Worm (Caenorhabditis elegans) whole organism, mixed stage, embryonic: Measurements from ENCODE around the gene jud-4.
A peak's percentile ranks its signal among the peaks of the same experiment; 100 is the strongest.

Experiments used
- M03D4.4 ChIP-seq: sonication (generic microtip); optimal IDR thresholded peaks from 2 replicates; lab custom pipeline; 2017; ENCODE audit warnings: mild to moderate bottlenecking, missing genetic modification characterization, missing compliant biosample characterization
- bed-3 ChIP-seq: fragments of 200-800 bp; sonication (Bioruptor generic); optimal IDR thresholded peaks from 3 replicates; lab custom pipeline; 2018; ENCODE audit warnings: mild to moderate bottlenecking, missing genetic modification characterization, moderate library complexity, missing compliant biosample characterization
- blmp-1 ChIP-seq: fragments of 150-350 bp; optimal IDR thresholded peaks from 2 replicates; lab custom pipeline; 2014; ENCODE audit warnings: missing biosample characterization, missing genetic modification characterization
- ceh-39 ChIP-seq: fragments of 150-350 bp; optimal IDR thresholded peaks from 2 replicates; lab custom pipeline; 2014; ENCODE audit warnings: missing biosample characterization, missing genetic modification characterization
- ceh-43 ChIP-seq: fragments of 200-800 bp; sonication (Bioruptor generic); optimal IDR thresholded peaks from 2 replicates; lab custom pipeline; 2018; ENCODE audit warnings: mild to moderate bottlenecking, missing genetic modification characterization, moderate library complexity, missing compliant biosample characterization
- ceh-83 ChIP-seq: fragments of 200-800 bp; sonication (Bioruptor generic); optimal IDR thresholded peaks from 2 replicates; lab custom pipeline; 2018; ENCODE audit warnings: mild to moderate bottlenecking, missing genetic modification characterization, missing compliant biosample characterization
- ces-1 ChIP-seq: fragments of 150-350 bp; optimal IDR thresholded peaks from 2 replicates; lab custom pipeline; 2014; ENCODE audit warnings: missing biosample characterization, missing genetic modification reagents, missing genetic modification characterization
- cnd-1 ChIP-seq: fragments of 200-800 bp; sonication (Bioruptor generic); optimal IDR thresholded peaks from 2 replicates; lab custom pipeline; 2018; ENCODE audit warnings: mild to moderate bottlenecking, missing genetic modification characterization, missing compliant biosample characterization
- drap-1 ChIP-seq: fragments of 200-800 bp; sonication (Bioruptor generic); optimal IDR thresholded peaks from 3 replicates; lab custom pipeline; 2018; ENCODE audit warnings: mild to moderate bottlenecking, missing genetic modification characterization, missing compliant biosample characterization
- elt-1 ChIP-seq: sonication (generic microtip); optimal IDR thresholded peaks from 2 replicates; lab custom pipeline; 2017; ENCODE audit warnings: missing genetic modification characterization, mild to moderate bottlenecking, missing compliant biosample characterization, antibody characterized with exemption, moderate library complexity, borderline replicate concordance; ENCODE audit not compliant: insufficient read depth
- elt-3 ChIP-seq: fragments of 150-350 bp; optimal IDR thresholded peaks from 2 replicates; lab custom pipeline; 2014; ENCODE audit warnings: missing biosample characterization, missing genetic modification characterization
- flh-1 ChIP-seq: fragments of 200-800 bp; sonication (Bioruptor generic); optimal IDR thresholded peaks from 2 replicates; lab custom pipeline; 2018; ENCODE audit warnings: mild to moderate bottlenecking, missing genetic modification characterization, moderate library complexity, missing compliant biosample characterization
- ham-2 ChIP-seq: fragments of 200-800 bp; sonication (Bioruptor generic); optimal IDR thresholded peaks from 2 replicates; lab custom pipeline; 2018; ENCODE audit warnings: mild to moderate bottlenecking, missing genetic modification characterization, missing compliant biosample characterization
- hlh-1 ChIP-seq: fragments of 150-350 bp; optimal IDR thresholded peaks from 2 replicates; lab custom pipeline; 2014; ENCODE audit warnings: missing biosample characterization, missing genetic modification reagents, missing genetic modification characterization
- lin-13 ChIP-seq: fragments of 150-350 bp; optimal IDR thresholded peaks from 2 replicates; lab custom pipeline; 2014; ENCODE audit warnings: missing biosample characterization, missing genetic modification characterization
- lin-32 ChIP-seq: fragments of 200-800 bp; sonication (Bioruptor generic); optimal IDR thresholded peaks from 2 replicates; lab custom pipeline; 2018; ENCODE audit warnings: mild to moderate bottlenecking, missing genetic modification characterization, missing compliant biosample characterization
- lsy-2 ChIP-seq: fragments of 150-350 bp; optimal IDR thresholded peaks from 2 replicates; lab custom pipeline; 2014; ENCODE audit warnings: missing biosample characterization, missing genetic modification characterization
- mab-5 ChIP-seq: fragments of 150-350 bp; optimal IDR thresholded peaks from 2 replicates; lab custom pipeline; 2014; ENCODE audit warnings: missing biosample characterization, missing genetic modification characterization
- mep-1 ChIP-seq: fragments of 150-350 bp; optimal IDR thresholded peaks from 2 replicates; lab custom pipeline; 2017; ENCODE audit warnings: missing biosample characterization, missing genetic modification reagents, missing genetic modification characterization, inconsistent platforms
- mls-2 ChIP-seq: sonication (generic microtip); optimal IDR thresholded peaks from 2 replicates; lab custom pipeline; 2016; ENCODE audit warnings: mild to moderate bottlenecking, missing genetic modification characterization, moderate library complexity, missing compliant biosample characterization
- nhr-12 ChIP-seq: fragments of 150-350 bp; optimal IDR thresholded peaks from 2 replicates; lab custom pipeline; 2014; ENCODE audit warnings: missing biosample characterization, missing genetic modification characterization
- nhr-2 ChIP-seq: fragments of 150-350 bp; optimal IDR thresholded peaks from 2 replicates; lab custom pipeline; 2014; ENCODE audit warnings: missing biosample characterization, missing genetic modification characterization
- nhr-237 ChIP-seq: fragments of 150-350 bp; optimal IDR thresholded peaks from 2 replicates; lab custom pipeline; 2014; ENCODE audit warnings: missing biosample characterization, missing genetic modification characterization
- nhr-28 ChIP-seq: fragments of 150-350 bp; optimal IDR thresholded peaks from 2 replicates; lab custom pipeline; 2014; ENCODE audit warnings: missing biosample characterization, missing genetic modification characterization
- nhr-76 ChIP-seq: sonication (generic microtip); optimal IDR thresholded peaks from 2 replicates; lab custom pipeline; 2017; ENCODE audit warnings: missing biosample characterization, missing genetic modification characterization
- pha-4 ChIP-seq: fragments of 150-350 bp; optimal IDR thresholded peaks from 2 replicates; lab custom pipeline; 2018; ENCODE audit warnings: missing biosample characterization, missing genetic modification reagents, missing genetic modification characterization
- sem-2 ChIP-seq: fragments of 200-800 bp; sonication (Bioruptor generic); optimal IDR thresholded peaks from 2 replicates; lab custom pipeline; 2018; ENCODE audit warnings: mild to moderate bottlenecking, missing genetic modification characterization, missing compliant biosample characterization
- snpc-4 ChIP-seq: fragments of 150-350 bp; optimal IDR thresholded peaks from 2 replicates; lab custom pipeline; 2014; ENCODE audit warnings: missing biosample characterization, missing genetic modification characterization
- sptf-1 ChIP-seq: sonication (generic microtip); optimal IDR thresholded peaks from 2 replicates; lab custom pipeline; 2017; ENCODE audit warnings: mild to moderate bottlenecking, missing genetic modification characterization, moderate library complexity, missing compliant biosample characterization
- tbx-8 ChIP-seq: fragments of 200-800 bp; sonication (Bioruptor generic); optimal IDR thresholded peaks from 2 replicates; lab custom pipeline; 2018; ENCODE audit warnings: mild to moderate bottlenecking, missing genetic modification characterization, moderate library complexity, missing compliant biosample characterization
- unc-120 ChIP-seq: sonication (generic microtip); optimal IDR thresholded peaks from 2 replicates; lab custom pipeline; 2017; ENCODE audit warnings: missing genetic modification characterization, missing compliant biosample characterization; ENCODE audit not compliant: poor library complexity, severe bottlenecking
- unc-39 ChIP-seq: fragments of 150-350 bp; optimal IDR thresholded peaks from 2 replicates; lab custom pipeline; 2014; ENCODE audit warnings: missing biosample characterization, missing genetic modification characterization
- unc-62 ChIP-seq: fragments of 150-350 bp; optimal IDR thresholded peaks from 2 replicates; lab custom pipeline; 2014; ENCODE audit warnings: missing biosample characterization, missing genetic modification reagents, missing genetic modification characterization
- zip-8 ChIP-seq: fragments of 150-350 bp; optimal IDR thresholded peaks from 2 replicates; lab custom pipeline; 2014; ENCODE audit warnings: missing biosample characterization, missing genetic modification characterization
- ztf-11 ChIP-seq: fragments of 150-350 bp; optimal IDR thresholded peaks from 2 replicates; lab custom pipeline; 2014; ENCODE audit warnings: missing biosample characterization, missing genetic modification characterization

The jud-4 gene

DNA sequence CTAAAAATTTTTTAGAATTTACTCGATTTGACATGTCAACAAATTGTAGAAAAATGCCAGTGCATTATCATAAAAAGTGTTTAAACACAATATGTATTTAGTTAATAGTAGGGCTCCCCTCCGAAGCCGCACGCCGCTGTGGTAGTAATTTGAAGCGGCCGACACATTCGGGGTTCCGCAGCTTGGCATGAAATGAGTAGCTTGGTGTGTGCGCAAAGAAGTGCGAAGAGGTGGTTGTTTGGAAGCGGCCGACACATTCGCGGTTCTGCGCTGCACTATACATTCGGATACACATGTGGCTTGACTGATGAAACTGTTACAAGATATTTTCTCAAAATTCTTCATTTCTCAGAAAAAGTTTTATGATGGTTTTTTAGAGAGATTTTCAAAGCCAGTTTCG lies 1.6 kb downstream of the jud-4 start:
- TF ChIP-seq nhr-2 (tag; lab: Kevin White, UChicago) (no peak), lin-13 (tag; lab: Kevin White, UChicago) (no peak), snpc-4 (no peak), nhr-237 (tag; lab: Kevin White, UChicago) (no peak), ceh-43 (no peak), mep-1 (tag; lab: Kevin White, UChicago) (no peak), drap-1 (GFP tag; lab: Kevin White, UChicago) (no peak), nhr-76 (tag; lab: Kevin White, UChicago) (no peak), hlh-1 (no peak), unc-39 (tag; lab: Kevin White, UChicago) (no peak)

- TF ChIP-seq lin-13 (tag; lab: Kevin White, UChicago) (no peak), nhr-28 (tag; lab: Kevin White, UChicago) (no peak), mab-5 (tag; lab: Kevin White, UChicago) (no peak), unc-62 (GFP tag; lab: Kevin White, UChicago) (no peak), zip-8 (tag; lab: Kevin White, UChicago) (no peak), nhr-76 (tag; lab: Kevin White, UChicago) (no peak), lsy-2 (tag; lab: Kevin White, UChicago) (no peak), nhr-2 (tag; lab: Kevin White, UChicago) (no peak), unc-39 (tag; lab: Kevin White, UChicago) (no peak), ces-1 (GFP tag; lab: Kevin White, UChicago) (no peak), hlh-1 (no peak), unc-120 (tag; lab: Kevin White, UChicago) (peak; percentile 73), elt-3 (no peak), ceh-83 (GFP tag; lab: Kevin White, UChicago) (peak; percentile 88), bed-3 (peak; percentile 67), drap-1 (GFP tag; lab: Kevin White, UChicago) (peak; percentile 86), sptf-1 (tag; lab: Kevin White, UChicago) (peak; percentile 80), elt-1 (tag; lab: Kevin White, UChicago) (no peak), flh-1 (GFP tag; lab: Kevin White, UChicago) (peak; percentile 44), cnd-1 (tag; lab: Kevin White, UChicago) (peak; percentile 83), ceh-39 (tag; lab: Kevin White, UChicago) (no peak), sem-2 (peak; percentile 63), ham-2 (GFP tag; lab: Kevin White, UChicago) (peak; percentile 33), tbx-8 (GFP tag; lab: Kevin White, UChicago) (peak; percentile 48), mls-2 (tag; lab: Kevin White, UChicago) (peak; percentile 83), ztf-11 (tag; lab: Kevin White, UChicago) (no peak), lin-32 (peak; percentile 59), snpc-4 (no peak), ceh-43 (peak; percentile 13), nhr-237 (tag; lab: Kevin White, UChicago) (no peak), M03D4.4 (tag; lab: Kevin White, UChicago) (peak; percentile 84), nhr-12 (tag; lab: Kevin White, UChicago) (no peak), pha-4 (tag; lab: Kevin White, UChicago) (no peak), mep-1 (tag; lab: Kevin White, UChicago) (no peak), blmp-1 (tag; lab: Kevin White, UChicago) (no peak)
These were observed 13.5 kb downstream of the jud-4 start for ce11 chrX:15297396-15297827.

DNA sequence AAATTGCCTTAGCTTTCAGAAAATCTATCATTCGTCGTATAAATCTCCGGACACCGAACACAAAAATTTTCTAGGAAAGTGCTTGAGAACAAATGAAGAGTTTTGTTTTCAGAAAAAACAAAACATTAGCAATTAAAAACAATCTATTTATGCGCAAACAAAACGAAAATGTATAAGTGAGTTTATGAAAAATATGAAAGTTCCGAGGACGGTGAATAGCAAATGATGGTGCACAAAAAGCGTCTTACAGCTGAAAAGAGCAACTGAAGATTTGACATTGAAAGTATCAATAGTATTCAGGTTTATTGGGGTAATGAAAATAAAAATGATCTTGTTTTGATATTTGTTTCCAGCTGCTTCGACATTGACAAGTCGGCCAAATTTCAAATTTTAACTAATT lies 16.1 kb downstream of the jud-4 start:
- no peak for TF ChIP-seq nhr-28 (tag; lab: Kevin White, UChicago)
- TF ChIP-seq ztf-11 (tag; lab: Kevin White, UChicago) = no peak
- no peak for TF ChIP-seq ceh-39 (tag; lab: Kevin White, UChicago)
- no peak for TF ChIP-seq M03D4.4 (tag; lab: Kevin White, UChicago)

DNA sequence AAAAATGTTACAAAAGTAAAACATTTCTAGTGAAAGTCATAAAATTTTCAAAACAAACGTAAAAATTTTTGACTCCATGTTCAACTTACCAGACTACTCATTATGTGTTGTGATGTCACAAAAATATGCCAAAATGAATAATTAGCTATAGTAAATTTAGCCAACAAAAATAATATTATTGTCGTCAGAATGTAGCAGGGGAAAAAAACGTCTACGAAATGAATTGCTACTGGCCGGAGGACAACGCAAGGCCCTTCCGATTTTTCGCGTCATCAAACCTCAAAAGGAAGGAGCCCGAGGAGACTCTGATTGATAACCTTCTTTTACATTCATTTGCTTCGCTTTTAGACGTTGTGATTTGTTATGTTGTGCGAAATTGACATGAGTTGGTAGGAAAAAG lies 18.9 kb downstream of the jud-4 start, which contains the start of gene ser-2:
TSS of gene ser-2 (minus strand) at position 101 of the 400 bp plus-strand sequence.
- TF ChIP-seq unc-62 (GFP tag; lab: Kevin White, UChicago) = no peak
- no peak for TF ChIP-seq nhr-12 (tag; lab: Kevin White, UChicago)
- TF ChIP-seq, all 35 proteins: peak for 0
